Worm (Caenorhabditis elegans): ENCODE measurements around the gene C05C10.3.

The C05C10.3 gene

ce11 chrII:9933947-9934383 is 2.7 kb downstream of the C05C10.3 start (continued):
- TF ChIP-seq lin-13 (GFP tag; optimal IDR thresholded peaks at IDR 0.05) = peak; percentile 61

- TF ChIP-seq dve-1 (tag; optimal IDR thresholded peaks at IDR 0.05; ENCODE audit: insufficient read depth) = peak; percentile 76
- no peak for TF ChIP-seq daf-16 (GFP tag; optimal IDR thresholded peaks at IDR 0.05)
- peak; percentile 88 for TF ChIP-seq daf-16 (tag; optimal IDR thresholded peaks at IDR 0.05)
- TF ChIP-seq ama-1 (optimal IDR thresholded peaks at IDR 0.05) = no peak
- TF ChIP-seq daf-8 (GFP tag; IDR thresholded peaks at IDR 0.05) = no peak
- TF ChIP-seq F44E2.7 (GFP tag; IDR thresholded peaks at IDR 0.05) = no peak
- no peak for TF ChIP-seq nhr-6 (tag; optimal IDR thresholded peaks at IDR 0.05)
- no peak for TF ChIP-seq dmd-8 (GFP tag; IDR thresholded peaks at IDR 0.05)
- TF ChIP-seq Y75B8A.6 (GFP tag; IDR thresholded peaks at IDR 0.05) = no peak
- no peak for TF ChIP-seq aha-1 (tag)
- no peak for TF ChIP-seq nhr-10 (tag; optimal IDR thresholded peaks at IDR 0.05)
- TF ChIP-seq dmd-6 (GFP tag; IDR thresholded peaks at IDR 0.05) = peak; percentile 27; the same call in 1 of the 2 replicates
- peak; percentile 10 for TF ChIP-seq hlh-11 (tag; optimal IDR thresholded peaks at IDR 0.05)
- no peak for TF ChIP-seq ztf-11 (tag; optimal IDR thresholded peaks at IDR 0.05)
- no peak for TF ChIP-seq mep-1 (tag; optimal IDR thresholded peaks at IDR 0.05)
- TF ChIP-seq zfp-3 (GFP tag; conservative IDR thresholded peaks at IDR 0.05) = no peak
- TF ChIP-seq tag-97 (GFP tag; IDR thresholded peaks at IDR 0.05) = no peak
- peak; percentile 6 for TF ChIP-seq pqm-1 (tag; optimal IDR thresholded peaks at IDR 0.05)
- TF ChIP-seq Y5F2A.4 (GFP tag; optimal IDR thresholded peaks at IDR 0.05) = no peak
- TF ChIP-seq nhr-76 (tag; optimal IDR thresholded peaks at IDR 0.05) = no peak
- TF ChIP-seq php-3 (GFP tag; IDR thresholded peaks at IDR 0.05) = peak; percentile 90
- no peak for TF ChIP-seq T26A8.4 (GFP tag; IDR thresholded peaks at IDR 0.05)
- TF ChIP-seq F49E8.2 (tag; optimal IDR thresholded peaks at IDR 0.05; ENCODE audit: borderline replicate concordance) = no peak
- TF ChIP-seq unc-130 (GFP tag; optimal IDR thresholded peaks at IDR 0.05) = no peak
- TF ChIP-seq nhr-237 (tag; optimal IDR thresholded peaks at IDR 0.05) = no peak
- TF ChIP-seq F10B5.3 (tag; optimal IDR thresholded peaks at IDR 0.05) = no peak
- TF ChIP-seq zag-1 (tag; optimal IDR thresholded peaks at IDR 0.05) = no peak
- TF ChIP-seq saeg-2 (GFP tag; IDR thresholded peaks at IDR 0.05) = no peak
Measured at ce11 chrII:9931476-9931875, 5.2 kb downstream of the C05C10.3 start, which contains the start of gene pho-11. Gene pho-11 (plus strand): TSS chrII:9931849.

- TF ChIP-seq ceh-28 (tag; optimal IDR thresholded peaks at IDR 0.05) (no peak), mep-1 (tag; optimal IDR thresholded peaks at IDR 0.05) (peak; percentile 21), mxl-3 (GFP tag; optimal IDR thresholded peaks at IDR 0.05) (peak; percentile 56), dve-1 (tag; optimal IDR thresholded peaks at IDR 0.05; ENCODE audit: insufficient read depth) (peak; percentile 14), ama-1 (optimal IDR thresholded peaks at IDR 0.05) (no peak), php-3 (GFP tag; IDR thresholded peaks at IDR 0.05) (no peak), daf-8 (GFP tag; IDR thresholded peaks at IDR 0.05) (no peak), duxl-1 (tag; optimal IDR thresholded peaks at IDR 0.05; ENCODE audit: poor library complexity) (peak; percentile 30), hlh-30 (tag; optimal IDR thresholded peaks at IDR 0.05; ENCODE audit: insufficient read depth) (peak; percentile 57), pha-4 (GFP tag; IDR thresholded peaks at IDR 0.05) (no peak), pha-4 (tag; optimal IDR thresholded peaks at IDR 0.05) (no peak), mes-2 (tag; optimal IDR thresholded peaks at IDR 0.05; ENCODE audit: poor library complexity, severe bottlenecking) (peak; percentile 87), ceh-20 (GFP tag; IDR thresholded peaks at IDR 0.05) (0 out of 2 replicates have a peak, but pooled peaks have one; percentile 52), dmd-8 (GFP tag; IDR thresholded peaks at IDR 0.05) (0 out of 2 replicates have a peak, but pooled peaks have one; percentile 51), nhr-11 (tag; optimal IDR thresholded peaks at IDR 0.05) (peak; percentile 12), aha-1 (tag) (peak; percentile 52), F37D6.2 (tag; optimal IDR thresholded peaks at IDR 0.05) (no peak), aly-2 (tag; optimal IDR thresholded peaks at IDR 0.05) (no peak), dpl-1 (GFP tag; optimal IDR thresholded peaks at IDR 0.05) (peak; percentile 22), hif-1 (tag; optimal IDR thresholded peaks at IDR 0.05) (peak in 1 of 2 experiments; percentile 80), rbr-2 (tag; optimal IDR thresholded peaks at IDR 0.05) (peak; percentile 5), hmg-1.1 (GFP tag; IDR thresholded peaks at IDR 0.05) (peak; percentile 44), tra-1 (GFP tag; IDR thresholded peaks at IDR 0.05) (0 out of 2 replicates have a peak, but pooled peaks have one; percentile 32), lin-38 (GFP tag; IDR thresholded peaks at IDR 0.05) (peak; percentile 38), unc-130 (GFP tag; optimal IDR thresholded peaks at IDR 0.05) (peak; percentile 21), hlh-11 (tag; optimal IDR thresholded peaks at IDR 0.05) (no peak), nhr-10 (tag; optimal IDR thresholded peaks at IDR 0.05) (no peak), lsy-2 (tag; optimal IDR thresholded peaks at IDR 0.05) (peak in 1 of 2 experiments; percentile 40)
Measured at ce11 chrII:9931012-9931411, 5.7 kb downstream of the C05C10.3 start.

Data from whole organism, L4 larva.